Fruit fly (Drosophila melanogaster): Measurements from ENCODE around the gene bip1.

DNA sequence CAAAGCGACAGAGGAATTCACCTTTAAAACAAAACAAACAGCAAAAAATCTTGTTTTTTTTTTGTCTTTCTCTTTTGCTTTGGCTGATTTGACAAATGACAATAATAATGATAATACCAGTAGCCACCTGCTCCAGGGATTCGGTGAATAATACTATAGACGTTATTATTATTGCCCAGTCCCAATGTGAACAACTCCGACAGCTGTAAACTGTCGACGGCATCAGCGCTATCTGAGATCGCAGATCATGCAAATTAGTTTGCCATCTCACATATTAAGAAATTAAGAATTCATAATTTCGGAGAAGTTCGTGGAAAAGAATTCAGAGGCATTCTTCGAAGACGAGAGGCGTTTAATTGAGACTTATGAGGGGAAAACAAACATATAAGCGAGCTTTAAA, 27.7 kb upstream of the bip1 start:
- TF ChIP-seq CG15710 (tag; optimal IDR thresholded peaks at IDR 0.05): no peak
- no peak for TF ChIP-seq Snoo (tag; optimal IDR thresholded peaks at IDR 0.05)
- no peak for TF ChIP-seq D1 (tag; optimal IDR thresholded peaks at IDR 0.05)
- TF ChIP-seq CG8159 (tag; optimal IDR thresholded peaks at IDR 0.05): no peak
- TF ChIP-seq rn (GFP tag; IDR thresholded peaks at IDR 0.05): no peak
- no peak for TF ChIP-seq CG32121 (GFP tag; IDR thresholded peaks at IDR 0.05)
- no peak for TF ChIP-seq Pif1A (GFP tag; optimal IDR thresholded peaks at IDR 0.05)
- no peak for TF ChIP-seq CG13204 (GFP tag; optimal IDR thresholded peaks at IDR 0.05)
- TF ChIP-seq CG12605 (GFP tag; IDR thresholded peaks at IDR 0.05): no peak
